Worm (Caenorhabditis elegans): ENCODE results near the gene K02D3.1.

K02D3.1 gene

DNA sequence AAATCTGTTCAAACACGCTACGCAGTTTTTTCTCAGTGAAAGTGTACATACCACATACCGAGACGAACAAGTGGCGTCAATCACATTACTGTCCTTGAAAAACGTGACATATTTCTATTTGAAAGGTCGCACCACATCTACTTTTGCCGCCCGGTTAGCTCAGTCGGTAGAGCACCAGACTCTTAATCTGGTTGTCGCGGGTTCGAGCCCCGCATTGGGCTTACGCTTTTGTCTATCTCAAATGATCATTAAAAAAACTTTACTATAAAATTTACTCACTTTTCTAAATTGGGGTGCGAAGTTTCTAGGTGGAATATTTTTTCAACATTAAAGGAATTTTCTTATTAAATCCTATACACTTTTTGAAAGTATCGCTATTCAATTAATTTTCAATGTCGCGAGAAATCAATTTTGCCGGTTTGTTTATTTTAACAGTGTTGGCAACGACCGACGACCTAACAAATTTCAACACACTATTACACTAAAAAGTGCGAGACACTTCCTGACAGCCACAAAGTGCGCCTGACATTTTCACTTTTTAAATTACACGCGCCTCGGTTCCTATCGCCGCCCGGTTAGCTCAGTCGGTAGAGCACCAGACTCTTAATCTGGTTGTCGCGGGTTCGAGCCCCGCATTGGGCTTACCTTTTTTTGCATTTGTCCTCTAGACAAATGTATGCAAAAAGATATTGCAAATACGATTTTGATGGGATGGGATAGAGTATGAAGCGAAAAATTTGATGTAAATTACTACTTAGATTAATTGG is 23.7 kb downstream of the K02D3.1 start (continued):
- no peak for TF ChIP-seq sdz-12 (GFP tag; optimal IDR thresholded peaks at IDR 0.05)
- TF ChIP-seq lin-39 (tag; optimal IDR thresholded peaks at IDR 0.05): no peak
- TF ChIP-seq unc-39 (tag; optimal IDR thresholded peaks at IDR 0.05): no peak
- TF ChIP-seq lir-3 (tag; optimal IDR thresholded peaks at IDR 0.05): no peak
- TF ChIP-seq attf-4 (tag; optimal IDR thresholded peaks at IDR 0.05): no peak
- 0 out of 2 replicates have a peak, but pooled peaks have one; percentile 46 for TF ChIP-seq lin-1 (GFP tag; IDR thresholded peaks at IDR 0.05)
- TF ChIP-seq egl-27 (tag; optimal IDR thresholded peaks at IDR 0.05): no peak
- peak; percentile 5 for TF ChIP-seq nhr-28 (tag; optimal IDR thresholded peaks at IDR 0.05)
- TF ChIP-seq T20F7.1 (GFP tag; optimal IDR thresholded peaks at IDR 0.05): no peak
- TF ChIP-seq spr-1 (tag; optimal IDR thresholded peaks at IDR 0.05): peak; percentile 38
- TF ChIP-seq unc-130 (GFP tag; optimal IDR thresholded peaks at IDR 0.05): no peak
- TF ChIP-seq lin-15B (tag; optimal IDR thresholded peaks at IDR 0.05): no peak
- peak; percentile 51; the same call in 1 of the 2 replicates for TF ChIP-seq mxl-2 (GFP tag; conservative IDR thresholded peaks at IDR 0.05)
- no peak; the same call in 1 of the 2 replicates for TF ChIP-seq set-16 (GFP tag; IDR thresholded peaks at IDR 0.05)
- peak; percentile 42 for TF ChIP-seq hlh-30 (tag; optimal IDR thresholded peaks at IDR 0.05; ENCODE audit: insufficient read depth)
- TF ChIP-seq ceh-44 (GFP tag; IDR thresholded peaks at IDR 0.05): peak; percentile 69; the same call in 1 of the 2 replicates
- peak; percentile 55; the same call in 1 of the 2 replicates for TF ChIP-seq mdt-29 (GFP tag; IDR thresholded peaks at IDR 0.05)
- peak; percentile 86 for TF ChIP-seq egl-43 (GFP tag; IDR thresholded peaks at IDR 0.05)
- TF ChIP-seq zfp-2 (tag; optimal IDR thresholded peaks at IDR 0.05): peak; percentile 2
- peak; percentile 3 for TF ChIP-seq F49E8.2 (tag; optimal IDR thresholded peaks at IDR 0.05; ENCODE audit: borderline replicate concordance)
- peak; percentile 88 for TF ChIP-seq vab-7 (GFP tag; IDR thresholded peaks at IDR 0.05)
- TF ChIP-seq daf-12 (tag; optimal IDR thresholded peaks at IDR 0.05): no peak
- TF ChIP-seq fos-1 (tag; optimal IDR thresholded peaks at IDR 0.05): no peak
- peak; percentile 78; the same call in 1 of the 2 replicates for TF ChIP-seq F26F4.8 (GFP tag; conservative IDR thresholded peaks at IDR 0.05)
- 0 out of 2 replicates have a peak, but pooled peaks have one; percentile 61 for TF ChIP-seq D1046.2 (GFP tag; IDR thresholded peaks at IDR 0.05)
- peak; percentile 13; the same call in 1 of the 2 replicates for TF ChIP-seq zip-11 (GFP tag; IDR thresholded peaks at IDR 0.05)
- TF ChIP-seq dve-1 (tag; optimal IDR thresholded peaks at IDR 0.05; ENCODE audit: insufficient read depth): no peak
- 0 out of 4 replicates have a peak, but pooled peaks have one; percentile 45 to 80 for TF ChIP-seq madf-5 (GFP tag; IDR thresholded peaks at IDR 0.05)
- no peak for TF ChIP-seq zip-2 (tag; optimal IDR thresholded peaks at IDR 0.05)
- no peak for TF ChIP-seq jun-1 (tag; optimal IDR thresholded peaks at IDR 0.05)
- no peak for TF ChIP-seq skn-1 (tag; optimal IDR thresholded peaks at IDR 0.05)
- peak; percentile 7 for TF ChIP-seq nhr-48 (tag; optimal IDR thresholded peaks at IDR 0.05)
- no peak for TF ChIP-seq Y5F2A.4 (GFP tag; optimal IDR thresholded peaks at IDR 0.05)
- TF ChIP-seq F10B5.3 (tag; optimal IDR thresholded peaks at IDR 0.05): no peak
- no peak for TF ChIP-seq ceh-62 (tag; optimal IDR thresholded peaks at IDR 0.05)
- no peak for TF ChIP-seq lin-29 (GFP tag; IDR thresholded peaks at IDR 0.05)
- TF ChIP-seq nhr-41 (GFP tag; IDR thresholded peaks at IDR 0.05): peak; percentile 39; the same call in 1 of the 2 replicates
- TF ChIP-seq aha-1 (tag): peak; percentile 93
- TF ChIP-seq saeg-2 (GFP tag; IDR thresholded peaks at IDR 0.05): no peak
- 0 out of 2 replicates have a peak, but pooled peaks have one; percentile 31 for TF ChIP-seq ZK337.2 (GFP tag; IDR thresholded peaks at IDR 0.05)
- peak; percentile 30 to 82 for TF ChIP-seq daf-16 (GFP tag; optimal IDR thresholded peaks at IDR 0.05)
- TF ChIP-seq daf-16 (tag; optimal IDR thresholded peaks at IDR 0.05): peak; percentile 36
- peak; percentile 84 for TF ChIP-seq madf-9 (GFP tag; conservative IDR thresholded peaks at IDR 0.05)
- peak; percentile 74 for TF ChIP-seq lin-38 (GFP tag; IDR thresholded peaks at IDR 0.05)
- peak; percentile 78 for TF ChIP-seq tra-1 (GFP tag; IDR thresholded peaks at IDR 0.05)
- no peak for TF ChIP-seq nhr-77 (tag; optimal IDR thresholded peaks at IDR 0.05)
- TF ChIP-seq mes-2 (tag; optimal IDR thresholded peaks at IDR 0.05; ENCODE audit: poor library complexity, severe bottlenecking): peak; percentile 73
- TF ChIP-seq ama-1 (optimal IDR thresholded peaks at IDR 0.05): no peak
- TF ChIP-seq daf-8 (GFP tag; IDR thresholded peaks at IDR 0.05): no peak
- no peak for TF ChIP-seq aly-2 (tag; optimal IDR thresholded peaks at IDR 0.05)

Data from whole organism, L4 larva.